Fruit fly (Drosophila melanogaster): ENCODE results near the gene CG9837.

Gene CG9837

DNA sequence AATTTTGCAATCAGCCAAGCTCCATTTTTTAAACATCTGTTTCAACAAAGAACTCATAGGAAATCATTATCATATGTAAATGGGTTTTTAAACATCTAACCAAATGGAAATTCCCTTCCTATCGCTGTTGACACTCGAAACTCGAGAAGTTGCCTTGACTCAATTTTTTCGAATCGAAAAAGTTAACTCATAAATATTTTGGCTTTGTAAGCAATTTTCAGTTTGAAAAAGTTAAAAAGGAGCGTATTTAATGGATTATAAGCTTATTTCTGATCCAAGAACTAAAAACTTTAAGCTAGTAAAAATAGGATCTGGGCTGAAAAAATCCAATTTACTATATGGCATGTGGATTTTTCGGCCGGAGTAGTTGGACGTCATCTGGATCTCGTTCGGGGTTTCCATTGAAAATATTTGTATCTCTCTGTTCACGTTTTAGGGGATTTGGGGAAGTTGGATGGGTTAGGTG lies at the start of gene CG9837:
TSS of gene CG9837 (minus strand) at position 416 of the 466 bp plus-strand sequence.
- no peak for TF ChIP-seq HLH106 (tag; optimal IDR thresholded peaks at IDR 0.05)

DNA sequence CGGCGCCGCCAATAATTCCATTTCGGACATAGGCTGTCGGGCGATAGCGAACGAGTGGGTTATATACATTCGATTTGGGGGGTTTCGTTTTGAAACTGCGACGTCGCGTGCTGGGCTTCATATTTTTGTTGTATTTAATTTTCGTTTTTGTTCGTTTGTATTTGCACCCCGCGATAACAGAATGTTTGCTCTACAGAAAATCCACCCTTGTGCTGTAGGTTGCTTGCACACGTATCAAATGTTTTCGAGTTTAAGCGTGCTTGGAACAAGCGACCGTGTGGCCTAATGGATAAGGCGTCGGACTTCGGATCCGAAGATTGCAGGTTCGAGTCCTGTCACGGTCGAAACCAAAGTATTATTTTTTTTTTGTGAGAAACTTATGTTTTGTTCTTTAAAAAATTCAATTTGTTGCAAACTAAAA lies 49.3 kb upstream of the CG9837 start:
- TF ChIP-seq Rel (GFP tag; optimal IDR thresholded peaks at IDR 0.05) (no peak), Rel (tag; optimal IDR thresholded peaks at IDR 0.05) (peak; percentile 78), Hr78 (GFP tag; optimal IDR thresholded peaks at IDR 0.05) (no peak)

- TF ChIP-seq Mio (GFP tag; optimal IDR thresholded peaks at IDR 0.05) (no peak), Dfd (GFP tag; optimal IDR thresholded peaks at IDR 0.05) (peak; percentile 68)
These were observed 48.8 kb upstream of the CG9837 start for dm6 chr3R:8862208-8862607.

DNA sequence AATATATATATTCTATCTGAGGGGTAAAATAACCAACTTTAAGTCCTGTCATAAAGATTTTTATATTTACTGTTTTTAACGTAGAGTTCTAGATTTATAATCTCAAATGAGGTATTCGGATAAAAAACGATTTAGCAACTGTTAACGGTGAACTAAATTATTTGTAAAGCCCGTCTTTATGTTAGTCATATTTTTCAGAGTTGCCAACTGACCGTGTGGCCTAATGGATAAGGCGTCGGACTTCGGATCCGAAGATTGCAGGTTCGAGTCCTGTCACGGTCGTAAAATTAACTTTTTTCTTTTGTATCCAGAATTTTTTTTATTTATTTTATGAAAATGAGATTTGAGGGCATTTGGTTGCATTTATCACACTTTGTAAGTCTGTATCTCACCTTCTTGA lies 48.3 kb upstream of the CG9837 start:
- peak; percentile 12 for TF ChIP-seq Hnf4 (GFP tag; optimal IDR thresholded peaks at IDR 0.05)
- no peak for TF ChIP-seq Abd-B (GFP tag; optimal IDR thresholded peaks at IDR 0.05)

DNA sequence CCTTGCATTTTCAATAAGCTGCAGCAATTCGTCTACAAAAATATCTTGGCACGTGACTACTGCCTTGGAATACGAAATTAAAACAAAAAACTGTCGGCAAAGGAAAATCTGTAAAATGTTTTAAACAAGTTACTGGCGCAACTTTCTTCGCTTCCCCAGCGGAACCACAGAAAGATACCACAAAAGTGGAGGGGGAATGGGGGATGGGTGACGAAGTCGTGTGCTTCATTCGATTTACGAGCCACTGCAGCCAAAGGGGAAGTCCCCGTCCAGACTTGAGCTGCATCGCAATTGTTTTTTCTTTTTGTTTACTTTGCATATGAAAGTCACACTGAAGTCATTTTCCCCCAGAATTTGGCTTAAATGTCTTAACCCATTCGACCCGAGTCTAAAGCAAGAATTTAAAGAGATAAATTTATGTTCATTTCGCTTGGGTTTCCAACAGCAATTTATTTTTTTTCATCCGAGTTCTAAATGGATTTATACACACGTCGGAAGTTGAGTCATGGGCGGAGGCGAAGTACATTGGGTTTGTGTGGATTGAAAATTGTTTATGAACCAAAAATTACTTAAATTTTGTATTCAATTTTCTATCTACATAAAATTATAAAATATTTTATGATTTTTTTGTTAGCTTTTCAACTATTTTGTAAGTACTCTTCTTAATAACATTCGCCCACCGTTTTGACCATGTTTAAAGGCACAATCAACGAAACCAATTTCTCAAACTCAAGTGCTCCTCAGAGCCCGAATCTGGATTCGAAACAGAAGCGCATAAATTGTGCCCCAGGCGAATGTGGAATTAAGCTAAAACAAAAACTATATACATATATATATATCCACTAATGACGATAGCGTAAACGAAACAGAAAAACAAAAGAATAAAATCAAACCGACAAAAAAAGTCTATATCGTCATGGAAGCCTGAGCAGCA lies 47.0 kb upstream of the CG9837 start:
- TF ChIP-seq brk (GFP tag; optimal IDR thresholded peaks at IDR 0.05), result no peak
- TF ChIP-seq dl (GFP tag; optimal IDR thresholded peaks at IDR 0.05; ENCODE audit: insufficient read depth in 1 of 2, partially characterized antibody in 2 of 2), result no peak
- TF ChIP-seq Vsx2 (GFP tag; optimal IDR thresholded peaks at IDR 0.05; ENCODE audit: partially characterized antibody), result no peak
- TF ChIP-seq OdsH (GFP tag; optimal IDR thresholded peaks at IDR 0.05), result peak; percentile 67
- no peak for TF ChIP-seq pan (optimal IDR thresholded peaks at IDR 0.05)
- TF ChIP-seq lola (GFP tag; optimal IDR thresholded peaks at IDR 0.05), result no peak
- TF ChIP-seq Mio (GFP tag; optimal IDR thresholded peaks at IDR 0.05), result no peak
- no peak for TF ChIP-seq dmrt93B (GFP tag; optimal IDR thresholded peaks at IDR 0.05)
- TF ChIP-seq Sp1 (GFP tag; optimal IDR thresholded peaks at IDR 0.05), result peak; percentile 24
- peak; percentile 50 for TF ChIP-seq h (GFP tag; optimal IDR thresholded peaks at IDR 0.05)
- no peak for TF ChIP-seq Myc (optimal IDR thresholded peaks at IDR 0.05)
- TF ChIP-seq sv (GFP tag; optimal IDR thresholded peaks at IDR 0.05), result no peak
- TF ChIP-seq Rel (GFP tag; optimal IDR thresholded peaks at IDR 0.05), result no peak
- TF ChIP-seq Rel (tag; optimal IDR thresholded peaks at IDR 0.05), result peak; percentile 94
- peak; percentile 45 for TF ChIP-seq sage (GFP tag; optimal IDR thresholded peaks at IDR 0.05)
- TF ChIP-seq GATAd (GFP tag; optimal IDR thresholded peaks at IDR 0.05), result no peak
- TF ChIP-seq br (GFP tag; optimal IDR thresholded peaks at IDR 0.05), result peak; percentile 37
- TF ChIP-seq Hr83 (GFP tag; optimal IDR thresholded peaks at IDR 0.05; ENCODE audit: poor library complexity, severe bottlenecking), result no peak
- peak; percentile 40 for TF ChIP-seq rgr (GFP tag; optimal IDR thresholded peaks at IDR 0.05)
- TF ChIP-seq Jra (GFP tag; optimal IDR thresholded peaks at IDR 0.05), result no peak
- TF ChIP-seq psq (GFP tag; optimal IDR thresholded peaks at IDR 0.05), result peak; percentile 53
- TF ChIP-seq HLH106 (tag; optimal IDR thresholded peaks at IDR 0.05), result peak; percentile 2
- TF ChIP-seq Hr78 (GFP tag; optimal IDR thresholded peaks at IDR 0.05), result no peak
- no peak for TF ChIP-seq dsf (GFP tag; optimal IDR thresholded peaks at IDR 0.05; ENCODE audit: borderline replicate concordance)
- no peak for TF ChIP-seq woc (GFP tag; optimal IDR thresholded peaks at IDR 0.05)
- TF ChIP-seq N (GFP tag; optimal IDR thresholded peaks at IDR 0.05), result no peak
- TF ChIP-seq Dif (GFP tag; optimal IDR thresholded peaks at IDR 0.05; ENCODE audit: partially characterized antibody), result no peak
- TF ChIP-seq foxo (GFP tag; optimal IDR thresholded peaks at IDR 0.05), result peak in 1 of 2 experiments; percentile 53
- peak; percentile 57 for TF ChIP-seq fru (GFP tag; optimal IDR thresholded peaks at IDR 0.05)
- no peak for TF ChIP-seq CrebA (GFP tag; optimal IDR thresholded peaks at IDR 0.05; ENCODE audit: borderline replicate concordance)
- TF ChIP-seq CG9705 (GFP tag; optimal IDR thresholded peaks at IDR 0.05), result no peak
- peak; percentile 28 for TF ChIP-seq ey (GFP tag; optimal IDR thresholded peaks at IDR 0.05)
- TF ChIP-seq Dfd (GFP tag; optimal IDR thresholded peaks at IDR 0.05), result no peak
- TF ChIP-seq Abd-B (GFP tag; optimal IDR thresholded peaks at IDR 0.05), result no peak
- no peak for TF ChIP-seq jim (GFP tag; optimal IDR thresholded peaks at IDR 0.05)
- TF ChIP-seq tai (GFP tag; optimal IDR thresholded peaks at IDR 0.05), result no peak
- no peak for TF ChIP-seq Hnf4 (GFP tag; optimal IDR thresholded peaks at IDR 0.05)
- TF ChIP-seq CG32264 (GFP tag; optimal IDR thresholded peaks at IDR 0.05), result no peak
- no peak for TF ChIP-seq usp (GFP tag; optimal IDR thresholded peaks at IDR 0.05)

All from whole organism, wandering third instar larva.